Fruit fly (Drosophila melanogaster) whole organism, prepupa: ENCODE measurements around the gene GstD1.

Experiments used
- Blimp-1 ChIP-seq: fragments of 200-800 bp; sonication (Bioruptor generic); optimal IDR thresholded peaks from 3 replicates; lab custom pipeline; 2017; ENCODE audit warnings: missing biosample characterization, missing genetic modification characterization, mild to moderate bottlenecking, moderate library complexity, missing genetic modification reagents
- CG11762 ChIP-seq: fragments of 200-800 bp; sonication (Bioruptor generic); optimal IDR thresholded peaks from 3 replicates; lab custom pipeline; 2016; ENCODE audit warnings: missing biosample characterization, missing genetic modification characterization; ENCODE audit not compliant: insufficient read depth
- CG11902 ChIP-seq: fragments of 200-800 bp; sonication (Bioruptor generic); optimal IDR thresholded peaks from 3 replicates; lab custom pipeline; 2016; ENCODE audit warnings: missing biosample characterization, missing genetic modification characterization
- CG16779 ChIP-seq: fragments of 200-800 bp; sonication (Bioruptor generic); optimal IDR thresholded peaks from 3 replicates; lab custom pipeline; 2017; ENCODE audit warnings: missing biosample characterization, mild to moderate bottlenecking, missing genetic modification characterization
- CG32006 ChIP-seq: fragments of 200-800 bp; sonication (Bioruptor generic); optimal IDR thresholded peaks from 3 replicates; lab custom pipeline; 2017; ENCODE audit warnings: missing biosample characterization, mild to moderate bottlenecking, missing genetic modification characterization
- CG6854 ChIP-seq: fragments of 200-800 bp; sonication (Bioruptor generic); optimal IDR thresholded peaks from 2 replicates; lab custom pipeline; 2017; ENCODE audit warnings: missing biosample characterization, mild to moderate bottlenecking, missing genetic modification characterization
- CG9139 ChIP-seq: fragments of 200-800 bp; sonication (Bioruptor generic); optimal IDR thresholded peaks from 3 replicates; lab custom pipeline; 2017; ENCODE audit warnings: missing biosample characterization, mild to moderate bottlenecking, missing genetic modification characterization
- Gug ChIP-seq: fragments of 200-800 bp; sonication (Bioruptor generic); IDR thresholded peaks from 2 replicates; pipeline ENCODE4 v1.3.6; 2022; ENCODE audit warnings: missing biosample characterization, missing genetic modification characterization
- Lpt ChIP-seq: fragments of 200-800 bp; sonication (Bioruptor generic); optimal IDR thresholded peaks from 3 replicates; lab custom pipeline; 2016; ENCODE audit warnings: missing biosample characterization, missing genetic modification characterization
- Sox14 ChIP-seq: fragments of 200-800 bp; sonication (Bioruptor generic); optimal IDR thresholded peaks from 3 replicates; lab custom pipeline; 2016; ENCODE audit warnings: missing biosample characterization, missing genetic modification characterization
- dac ChIP-seq: fragments of 200-800 bp; sonication (Bioruptor generic); optimal IDR thresholded peaks from 2 replicates; lab custom pipeline; 2017; ENCODE audit warnings: missing biosample characterization, mild to moderate bottlenecking, missing genetic modification characterization
- dsx ChIP-seq: fragments of 200-800 bp; optimal IDR thresholded peaks from 3 replicates; lab custom pipeline; 2019; ENCODE audit warnings: missing biosample characterization, mild to moderate bottlenecking, missing genetic modification characterization, moderate library complexity; ENCODE audit not compliant: poor library complexity, severe bottlenecking
- fkh ChIP-seq: fragments of 200-800 bp; sonication (Bioruptor generic); optimal IDR thresholded peaks from 3 replicates; lab custom pipeline; 2017; ENCODE audit warnings: missing biosample characterization, mild to moderate bottlenecking, missing genetic modification characterization, moderate library complexity

- TF ChIP-seq CG11762 (GFP tag; lab: Kevin White, UChicago) = no peak
- TF ChIP-seq fkh (GFP tag; lab: Kevin White, UChicago) = no peak
- no peak for TF ChIP-seq CG16779
- TF ChIP-seq CG9139 = no peak
- no peak for TF ChIP-seq Sox14 (GFP tag; lab: Kevin White, UChicago)
- TF ChIP-seq Gug (GFP tag; lab: Robert Waterston, UW) = no peak
- no peak for TF ChIP-seq CG6854
- no peak for TF ChIP-seq dac
- TF ChIP-seq CG11902 (GFP tag; lab: Kevin White, UChicago) = no peak
- TF ChIP-seq Blimp-1 = no peak
- no peak for TF ChIP-seq CG32006 (GFP tag; lab: Kevin White, UChicago)
- TF ChIP-seq dsx (GFP tag; lab: Kevin White, UChicago) = no peak
- TF ChIP-seq Lpt (GFP tag; lab: Kevin White, UChicago) = no peak
These were observed 17.9 kb upstream of the GstD1 start, which contains the start of gene CG33098 for dm6 chr3R:12386965-12387364.
